Worm (Caenorhabditis elegans) whole organism, midembryonic: Measurements from ENCODE around the gene flh-1.

Source experiments
- flt-1 ChIP-seq: fragments of 200-800 bp; sonication (Bioruptor generic); IDR thresholded peaks from 2 replicates; pipeline ENCODE4 v1.3.6; 2022; ENCODE audit warnings: missing genetic modification characterization, missing compliant biosample characterization
- ztf-23 ChIP-seq: fragments of 200-800 bp; sonication (Bioruptor generic); IDR thresholded peaks from 2 replicates; pipeline ENCODE4 v1.3.6; 2022; ENCODE audit warnings: missing genetic modification reagents, missing genetic modification characterization, missing compliant biosample characterization
- ztf-29 ChIP-seq: fragments of 200-800 bp; sonication (Bioruptor generic); IDR thresholded peaks from 2 replicates; pipeline ENCODE4 v1.3.6; 2022; ENCODE audit warnings: missing genetic modification reagents, missing genetic modification characterization, missing compliant biosample characterization

- no peak for TF ChIP-seq ztf-29 (GFP tag; lab: Robert Waterston, UW)
- TF ChIP-seq ztf-23 (GFP tag; lab: Robert Waterston, UW), result no peak
- TF ChIP-seq flt-1, result no peak
Observed at ce11 chrIV:9232421-9233141, 31.5 kb downstream of the flh-1 start, which contains the start of gene Y11D7A.3.
